Worm (Caenorhabditis elegans): ENCODE data around the gene F14D7.8.

DNA sequence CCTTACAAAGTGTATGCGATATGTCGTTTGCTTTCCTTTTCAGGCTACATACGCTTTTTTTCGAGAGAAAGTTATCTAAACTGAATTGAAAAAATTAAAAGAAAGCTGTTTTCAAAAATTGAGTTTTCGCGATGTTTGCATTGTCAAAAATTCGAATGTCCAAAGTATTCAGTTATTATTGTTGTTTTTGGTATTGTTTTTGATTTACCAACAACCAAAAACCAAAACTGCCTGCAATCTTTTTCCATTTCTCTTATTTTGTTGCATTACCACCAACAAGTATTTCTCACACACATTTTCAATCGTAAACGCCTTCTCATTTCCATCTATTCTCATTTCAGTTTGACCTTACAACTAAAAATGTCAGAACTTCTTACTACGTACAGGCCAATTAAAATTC is 16.2 kb upstream of the F14D7.8 start, which contains the start of gene pepm-1:
- TF ChIP-seq nfya-1 (tag; optimal IDR thresholded peaks at IDR 0.05) (no peak), elt-2 (tag; optimal IDR thresholded peaks at IDR 0.05) (no peak), fkh-10 (GFP tag; optimal IDR thresholded peaks at IDR 0.05) (no peak), sox-4 (tag; optimal IDR thresholded peaks at IDR 0.05) (no peak), tbx-2 (tag; optimal IDR thresholded peaks at IDR 0.05) (no peak), unc-55 (GFP tag; optimal IDR thresholded peaks at IDR 0.05) (no peak), unc-3 (GFP tag; conservative IDR thresholded peaks at IDR 0.05) (no peak), unc-3 (tag; optimal IDR thresholded peaks at IDR 0.05) (no peak), che-1 (tag; optimal IDR thresholded peaks at IDR 0.05) (no peak), odd-2 (tag; optimal IDR thresholded peaks at IDR 0.05) (no peak), ceh-24 (tag; optimal IDR thresholded peaks at IDR 0.05) (no peak), ceh-34 (tag; optimal IDR thresholded peaks at IDR 0.05) (no peak), ama-1 (optimal IDR thresholded peaks at IDR 0.05) (no peak)
